Fruit fly (Drosophila melanogaster) whole organism, embryonic: ENCODE data around the gene CG16717.

Source experiments
- Adf1 ChIP-seq: fragments of 200-800 bp; sonication (Bioruptor generic); IDR thresholded peaks from 2 replicates; pipeline ENCODE4 v1.3.6; 2022; ENCODE audit warnings: missing biosample characterization, missing genetic modification characterization
- Bgb ChIP-seq: fragments of 200-800 bp; sonication (Bioruptor generic); IDR thresholded peaks from 2 replicates; pipeline ENCODE4 v1.3.6; 2022; ENCODE audit warnings: missing biosample characterization, missing genetic modification characterization; ENCODE audit not compliant: partially characterized antibody
- CG12299 ChIP-seq: fragments of 200-800 bp; sonication (Bioruptor generic); optimal IDR thresholded peaks from 2 replicates; lab custom pipeline; 2018; ENCODE audit warnings: missing biosample characterization, mild to moderate bottlenecking, missing genetic modification characterization
- CG13894 ChIP-seq: fragments of 200-800 bp; sonication (Bioruptor generic); optimal IDR thresholded peaks from 3 replicates; lab custom pipeline; 2018; ENCODE audit warnings: missing biosample characterization, mild to moderate bottlenecking, missing genetic modification characterization, moderate library complexity
- CG15011 ChIP-seq: fragments of 200-800 bp; sonication (Bioruptor generic); optimal IDR thresholded peaks from 3 replicates; lab custom pipeline; 2018; ENCODE audit warnings: missing biosample characterization, mild to moderate bottlenecking, missing genetic modification characterization
- CG17802 ChIP-seq: fragments of 200-800 bp; sonication (Bioruptor generic); optimal IDR thresholded peaks from 2 replicates; lab custom pipeline; 2018; ENCODE audit warnings: missing biosample characterization, mild to moderate bottlenecking, missing genetic modification characterization, moderate library complexity
- CG3847 ChIP-seq: fragments of 200-800 bp; sonication (Bioruptor generic); IDR thresholded peaks from 2 replicates; pipeline ENCODE4 v1.3.6; 2022; ENCODE audit warnings: missing biosample characterization, missing genetic modification characterization
- CG3995 ChIP-seq: fragments of 200-800 bp; sonication (Bioruptor generic); optimal IDR thresholded peaks from 3 replicates; lab custom pipeline; 2016; ENCODE audit warnings: missing biosample characterization, missing genetic modification characterization
- CG4617 ChIP-seq: fragments of 200-800 bp; sonication (Bioruptor generic); optimal IDR thresholded peaks from 3 replicates; lab custom pipeline; 2016; ENCODE audit warnings: missing biosample characterization, missing genetic modification characterization, borderline replicate concordance
- CG6272 ChIP-seq: fragments of 200-800 bp; sonication (Bioruptor generic); IDR thresholded peaks from 2 replicates; pipeline ENCODE4 v1.3.6; 2022; ENCODE audit warnings: missing biosample characterization, missing genetic modification characterization
- CG9817 ChIP-seq: fragments of 200-800 bp; sonication (Bioruptor generic); optimal IDR thresholded peaks from 2 replicates; lab custom pipeline; 2018; ENCODE audit warnings: missing biosample characterization, mild to moderate bottlenecking, missing genetic modification characterization, moderate library complexity
- CHES-1-like ChIP-seq: fragments of 200-800 bp; sonication (Bioruptor generic); optimal IDR thresholded peaks from 2 replicates; lab custom pipeline; 2016; ENCODE audit warnings: missing biosample characterization, missing genetic modification characterization
- Chrac-16 ChIP-seq: fragments of 200-800 bp; sonication (Bioruptor generic); optimal IDR thresholded peaks from 3 replicates; lab custom pipeline; 2016; ENCODE audit warnings: missing biosample characterization, missing genetic modification characterization
- D ChIP-seq, 2 experiments: fragments of 200-800 bp in 1 of 2; fragments of >200 bp in 1 of 2; sonication (Bioruptor generic) in 1 of 2; optimal IDR thresholded peaks; 2 replicates in 1 of 2; 3 replicates in 1 of 2; lab custom pipeline; 2017; ENCODE audit warnings: mild to moderate bottlenecking in 1 of 2, missing biosample characterization in 1 of 2, missing genetic modification characterization in 1 of 2, missing genetic modification reagents in 1 of 2
- Dref ChIP-seq: fragments of 200-800 bp; sonication (Bioruptor generic); IDR thresholded peaks from 2 replicates; pipeline ENCODE4 v1.3.6; 2022; ENCODE audit warnings: missing biosample characterization, missing genetic modification characterization
- HLH4C ChIP-seq: fragments of 200-800 bp; sonication (Bioruptor generic); IDR thresholded peaks from 3 replicates; pipeline ENCODE4 v1.3.6; 2022; ENCODE audit warnings: missing biosample characterization, missing genetic modification characterization; ENCODE audit not compliant: partially characterized antibody
- Hand ChIP-seq: fragments of 200-800 bp; sonication (Bioruptor generic); optimal IDR thresholded peaks from 2 replicates; lab custom pipeline; 2017; ENCODE audit warnings: mild to moderate bottlenecking, missing biosample characterization, missing genetic modification reagents, missing genetic modification characterization
- HmgD ChIP-seq: fragments of 200-800 bp; sonication (Bioruptor generic); optimal IDR thresholded peaks from 3 replicates; lab custom pipeline; 2016; ENCODE audit warnings: missing biosample characterization, missing genetic modification characterization
- Jarid2 ChIP-seq: fragments of 200-800 bp; sonication (Bioruptor generic); optimal IDR thresholded peaks from 3 replicates; lab custom pipeline; 2017; ENCODE audit warnings: mild to moderate bottlenecking, missing biosample characterization, missing genetic modification reagents, missing genetic modification characterization
- MBD-R2 ChIP-seq: fragments of 200-800 bp; sonication (Bioruptor generic); IDR thresholded peaks from 2 replicates; pipeline ENCODE4 v1.3.6; 2022; ENCODE audit warnings: missing biosample characterization, missing genetic modification characterization
- Max ChIP-seq: fragments of 200-800 bp; sonication (Bioruptor generic); optimal IDR thresholded peaks from 2 replicates; lab custom pipeline; 2016; ENCODE audit warnings: missing biosample characterization, mild to moderate bottlenecking, missing genetic modification characterization
- Opbp ChIP-seq: fragments of 200-800 bp; sonication (Bioruptor generic); IDR thresholded peaks from 3 replicates; pipeline ENCODE4 v1.3.6; 2022; ENCODE audit warnings: missing biosample characterization, missing genetic modification characterization; ENCODE audit not compliant: partially characterized antibody
- Sox100B ChIP-seq: fragments of 200-800 bp; sonication (Bioruptor generic); optimal IDR thresholded peaks from 3 replicates; lab custom pipeline; 2018; ENCODE audit warnings: missing biosample characterization, mild to moderate bottlenecking, missing genetic modification characterization
- Ssrp ChIP-seq: fragments of 200-800 bp; sonication (Bioruptor generic); optimal IDR thresholded peaks from 2 replicates; lab custom pipeline; 2018; ENCODE audit warnings: missing biosample characterization, mild to moderate bottlenecking, missing genetic modification characterization, moderate library complexity
- amos ChIP-seq: fragments of 200-800 bp; sonication (Bioruptor generic); IDR thresholded peaks from 2 replicates; pipeline ENCODE4 v1.3.6; 2022; ENCODE audit warnings: missing biosample characterization, missing genetic modification characterization; ENCODE audit not compliant: partially characterized antibody
- chif ChIP-seq, 2 experiments: fragments of 200-800 bp; sonication (Bioruptor generic); optimal IDR thresholded peaks; 3 replicates each; lab custom pipeline; 2016; ENCODE audit warnings: missing biosample characterization in 2 of 2, missing genetic modification characterization in 2 of 2
- chinmo ChIP-seq: fragments of 200-800 bp; sonication (Bioruptor generic); IDR thresholded peaks from 4 replicates; pipeline ENCODE4 v1.3.6; 2022; ENCODE audit warnings: missing biosample characterization, missing genetic modification characterization; ENCODE audit not compliant: partially characterized antibody
- crol ChIP-seq: fragments of 200-800 bp; sonication (Bioruptor generic); IDR thresholded peaks from 2 replicates; pipeline ENCODE4 v1.3.6; 2022; ENCODE audit warnings: missing biosample characterization, missing genetic modification characterization
- da ChIP-seq: fragments of 200-800 bp; sonication (Bioruptor generic); optimal IDR thresholded peaks from 2 replicates; lab custom pipeline; 2016; ENCODE audit warnings: missing biosample characterization, missing genetic modification characterization
- disco-r ChIP-seq: fragments of 200-800 bp; sonication (Bioruptor generic); optimal IDR thresholded peaks from 2 replicates; lab custom pipeline; 2016; ENCODE audit warnings: missing biosample characterization, missing genetic modification characterization
- eve ChIP-seq, 2 experiments: fragments of >200 bp; optimal IDR thresholded peaks; 2 replicates each; lab custom pipeline; 2017; ENCODE audit warnings: missing biosample characterization in 2 of 2, missing genetic modification characterization in 2 of 2
- gro ChIP-seq: fragments of 200-800 bp; sonication (Bioruptor generic); optimal IDR thresholded peaks from 2 replicates; lab custom pipeline; 2016; ENCODE audit warnings: missing biosample characterization, missing genetic modification characterization
- gsb-n ChIP-seq: fragments of 200-800 bp; sonication (Bioruptor generic); optimal IDR thresholded peaks from 3 replicates; lab custom pipeline; 2018; ENCODE audit warnings: missing biosample characterization, mild to moderate bottlenecking, missing genetic modification characterization
- hbn ChIP-seq: fragments of 200-800 bp; sonication (Bioruptor generic); IDR thresholded peaks from 2 replicates; pipeline ENCODE4 v1.3.6; 2022; ENCODE audit warnings: missing biosample characterization, missing genetic modification characterization; ENCODE audit not compliant: partially characterized antibody
- her ChIP-seq: fragments of 200-800 bp; sonication (Bioruptor generic); optimal IDR thresholded peaks from 2 replicates; lab custom pipeline; 2016; ENCODE audit warnings: missing biosample characterization, missing genetic modification characterization
- maf-S ChIP-seq: fragments of 200-800 bp; sonication (Bioruptor generic); optimal IDR thresholded peaks from 2 replicates; lab custom pipeline; 2016; ENCODE audit warnings: missing biosample characterization, missing genetic modification characterization
- odd ChIP-seq: fragments of 200-800 bp; sonication (Bioruptor generic); optimal IDR thresholded peaks from 2 replicates; lab custom pipeline; 2017; ENCODE audit warnings: missing biosample characterization, mild to moderate bottlenecking, missing genetic modification characterization
- pb ChIP-seq: fragments of 200-800 bp; sonication (Bioruptor generic); optimal IDR thresholded peaks from 3 replicates; lab custom pipeline; 2016; ENCODE audit warnings: missing biosample characterization, missing genetic modification characterization
- pnt ChIP-seq: fragments of 200-800 bp; sonication (Bioruptor generic); optimal IDR thresholded peaks from 3 replicates; lab custom pipeline; 2016; ENCODE audit warnings: missing biosample characterization, missing genetic modification characterization
- pzg ChIP-seq: fragments of 200-800 bp; sonication (Bioruptor generic); optimal IDR thresholded peaks from 3 replicates; lab custom pipeline; 2018; ENCODE audit warnings: missing biosample characterization, mild to moderate bottlenecking, missing genetic modification characterization, moderate library complexity
- slbo ChIP-seq: fragments of 200-800 bp; sonication (Bioruptor generic); IDR thresholded peaks from 2 replicates; pipeline ENCODE4 v1.3.6; 2022; ENCODE audit warnings: missing biosample characterization, missing genetic modification characterization
- tll ChIP-seq, 2 experiments: fragments of 200-800 bp in 1 of 2; fragments of >200 bp in 1 of 2; sonication (Bioruptor generic) in 1 of 2; optimal IDR thresholded peaks; 2 replicates each; lab custom pipeline; 2017 to 2019; ENCODE audit warnings: missing biosample characterization in 2 of 2, missing genetic modification characterization in 2 of 2, mild to moderate bottlenecking in 1 of 2, moderate library complexity in 1 of 2
- tna ChIP-seq: fragments of 200-800 bp; sonication (Bioruptor generic); IDR thresholded peaks from 2 replicates; pipeline ENCODE4 v1.3.6; 2022; ENCODE audit warnings: missing biosample characterization, missing genetic modification characterization; ENCODE audit not compliant: partially characterized antibody
- trem ChIP-seq: fragments of 200-800 bp; optimal IDR thresholded peaks from 3 replicates; lab custom pipeline; 2019; ENCODE audit warnings: missing biosample characterization, mild to moderate bottlenecking, missing genetic modification characterization, moderate library complexity
- wdn ChIP-seq: fragments of 200-800 bp; sonication (Bioruptor generic); IDR thresholded peaks from 2 replicates; pipeline ENCODE4 v1.3.6; 2022; ENCODE audit warnings: missing biosample characterization, missing genetic modification characterization
- wor ChIP-seq: fragments of 200-800 bp; sonication (Bioruptor generic); IDR thresholded peaks from 2 replicates; pipeline ENCODE4 v1.3.6; 2022; ENCODE audit warnings: missing biosample characterization, missing genetic modification characterization

Gene CG16717

dm6 chr3L:9712066-9712789, 33.2 kb downstream of the CG16717 start (continued):
- TF ChIP-seq CHES-1-like = no peak
- TF ChIP-seq CG6272 (GFP tag; lab: Robert Waterston, UW) = no peak
- TF ChIP-seq gro (GFP tag; lab: Kevin White, UChicago) = no peak
- peak; percentile 46; the same call in 1 of the 2 replicates for TF ChIP-seq crol (GFP tag; lab: Robert Waterston, UW)
- TF ChIP-seq CG13894 (tag; lab: Kevin White, UChicago) = no peak
- TF ChIP-seq disco-r = no peak
- TF ChIP-seq trem (tag; lab: Kevin White, UChicago) = no peak

dm6 chr3L:9713383-9713827, 34.4 kb downstream of the CG16717 start, which contains the start of gene SH3PX1:
Gene SH3PX1, minus strand, starts transcription at chr3L:9713827.
- TF ChIP-seq odd (GFP tag; lab: Kevin White, UChicago) (no peak), da (GFP tag; lab: Kevin White, UChicago) (no peak), CG17802 (tag; lab: Kevin White, UChicago) (no peak), Hand (GFP tag; lab: Kevin White, UChicago) (no peak), gsb-n (no peak), pnt (GFP tag; lab: Kevin White, UChicago) (no peak), MBD-R2 (peak; percentile 41), maf-S (GFP tag; lab: Kevin White, UChicago) (no peak), chif (GFP tag; optimal IDR thresholded peaks at IDR 0.05; lab: Kevin White, UChicago) (no peak), D (optimal IDR thresholded peaks at IDR 0.05; lab: Kevin White, UChicago) (peak; percentile 6), D (GFP tag; optimal IDR thresholded peaks at IDR 0.05; lab: Kevin White, UChicago) (no peak), her (peak; percentile 11), Chrac-16 (no peak), Max (GFP tag; lab: Kevin White, UChicago) (no peak), Dref (GFP tag; lab: Robert Waterston, UW) (peak; percentile 39; the same call in 1 of the 2 replicates), wor (GFP tag; lab: Robert Waterston, UW) (no peak), chinmo (GFP tag; lab: Robert Waterston, UW) (no peak), slbo (GFP tag; lab: Robert Waterston, UW) (no peak), CG3847 (GFP tag; lab: Robert Waterston, UW) (no peak), tll (GFP tag; optimal IDR thresholded peaks at IDR 0.05; lab: Kevin White, UChicago) (no peak), tna (GFP tag; lab: Robert Waterston, UW) (0 out of 2 replicates have a peak, but pooled peaks have one; percentile 36), wdn (no peak), amos (GFP tag; lab: Robert Waterston, UW) (peak; percentile 13; the same call in 1 of the 2 replicates), Adf1 (GFP tag; lab: Robert Waterston, UW) (no peak), CG15011 (GFP tag; lab: Kevin White, UChicago) (no peak), Bgb (GFP tag; lab: Robert Waterston, UW) (peak; percentile 51; the same call in 1 of the 2 replicates), Jarid2 (GFP tag; lab: Kevin White, UChicago) (peak; percentile 38), HLH4C (GFP tag; lab: Robert Waterston, UW) (no peak), Sox100B (GFP tag; lab: Kevin White, UChicago) (no peak), pb (no peak), hbn (GFP tag; lab: Robert Waterston, UW) (0 out of 2 replicates have a peak, but pooled peaks have one; percentile 26), CG9817 (tag; lab: Kevin White, UChicago) (no peak), Ssrp (tag; lab: Kevin White, UChicago) (no peak), crol (GFP tag; lab: Robert Waterston, UW) (0 out of 2 replicates have a peak, but pooled peaks have one; percentile 47), Opbp (GFP tag; lab: Robert Waterston, UW) (0 out of 3 replicates have a peak, but pooled peaks have one; percentile 23), HmgD (peak; percentile 1), CG3995 (no peak), pzg (GFP tag; lab: Kevin White, UChicago) (peak; percentile 32), eve (GFP tag; optimal IDR thresholded peaks at IDR 0.05; lab: Kevin White, UChicago) (no peak), CG4617 (GFP tag; lab: Kevin White, UChicago) (peak; percentile 48), CG12299 (no peak)
